Worm (Caenorhabditis elegans) whole organism, young adult: Measurements from ENCODE around the gene Y7A9A.1.

Experiments
- C06A6.2 ChIP-seq: fragments of 200-800 bp; sonication (Bioruptor generic); conservative IDR thresholded peaks from 2 replicates; pipeline ENCODE4 v1.3.6; 2022; ENCODE audit warnings: missing genetic modification characterization, missing compliant biosample characterization
- D2030.7 ChIP-seq: fragments of 200-800 bp; sonication (Bioruptor generic); IDR thresholded peaks from 2 replicates; pipeline ENCODE4 v1.3.6; 2022; ENCODE audit warnings: missing genetic modification reagents, missing genetic modification characterization, missing compliant biosample characterization
- F52B5.7 ChIP-seq: sonication (generic microtip); optimal IDR thresholded peaks from 2 replicates; lab custom pipeline; 2016; ENCODE audit warnings: mild to moderate bottlenecking, missing genetic modification characterization, missing compliant biosample characterization
- K12H6.12 ChIP-seq: fragments of 200-800 bp; sonication (Bioruptor generic); optimal IDR thresholded peaks from 2 replicates; lab custom pipeline; 2018; ENCODE audit warnings: mild to moderate bottlenecking, missing genetic modification characterization, missing compliant biosample characterization
- T26A5.8 ChIP-seq: sonication (generic microtip); optimal IDR thresholded peaks from 2 replicates; lab custom pipeline; 2016; ENCODE audit warnings: missing genetic modification characterization, missing compliant biosample characterization
- Y53F4B.3 ChIP-seq: fragments of 200-800 bp; sonication (Bioruptor generic); IDR thresholded peaks from 2 replicates; pipeline ENCODE4 v1.3.6; 2022; ENCODE audit warnings: missing genetic modification reagents, missing genetic modification characterization, missing compliant biosample characterization
- Y53G8AR.9 ChIP-seq: fragments of 200-800 bp; sonication (Bioruptor generic); conservative IDR thresholded peaks from 2 replicates; pipeline ENCODE4 v1.3.6; 2022; ENCODE audit warnings: missing genetic modification reagents, missing genetic modification characterization, missing compliant biosample characterization
- Y79H2A.3 ChIP-seq: fragments of 200-800 bp; sonication (Bioruptor generic); conservative IDR thresholded peaks from 2 replicates; pipeline ENCODE4 v1.3.6; 2022; ENCODE audit warnings: missing genetic modification reagents, missing genetic modification characterization, missing compliant biosample characterization
- Y95B8A.8 ChIP-seq: fragments of 200-800 bp; sonication (Bioruptor generic); IDR thresholded peaks from 2 replicates; pipeline ENCODE4 v1.3.6; 2022; ENCODE audit warnings: missing genetic modification reagents, missing genetic modification characterization, missing compliant biosample characterization
- atf-7 ChIP-seq: sonication (generic microtip); optimal IDR thresholded peaks from 2 replicates; lab custom pipeline; 2017; ENCODE audit warnings: mild to moderate bottlenecking, missing genetic modification characterization, missing compliant biosample characterization
- bed-2 ChIP-seq: fragments of 200-800 bp; sonication (Bioruptor generic); IDR thresholded peaks from 2 replicates; pipeline ENCODE4 v1.3.6; 2022; ENCODE audit warnings: missing genetic modification reagents, missing genetic modification characterization, missing compliant biosample characterization
- cebp-2 ChIP-seq: fragments of 200-800 bp; sonication (Bioruptor generic); IDR thresholded peaks from 2 replicates; pipeline ENCODE4 v1.3.6; 2022; ENCODE audit warnings: missing genetic modification characterization, missing compliant biosample characterization
- ceh-58 ChIP-seq: fragments of 200-800 bp; sonication (Bioruptor generic); IDR thresholded peaks from 2 replicates; pipeline ENCODE4 v1.3.6; 2022; ENCODE audit warnings: missing genetic modification characterization, missing compliant biosample characterization
- chd-7 ChIP-seq: sonication (generic microtip); optimal IDR thresholded peaks from 2 replicates; lab custom pipeline; 2016; ENCODE audit warnings: mild to moderate bottlenecking, missing genetic modification characterization, moderate library complexity, missing compliant biosample characterization
- die-1 ChIP-seq: sonication (generic microtip); optimal IDR thresholded peaks from 2 replicates; lab custom pipeline; 2016; ENCODE audit warnings: missing genotype, mild to moderate bottlenecking, missing genetic modification characterization, missing compliant biosample characterization
- dox-1 ChIP-seq: fragments of 200-800 bp; sonication (Bioruptor generic); IDR thresholded peaks from 2 replicates; pipeline ENCODE4 v1.3.6; 2022; ENCODE audit warnings: missing genetic modification reagents, missing genetic modification characterization, missing compliant biosample characterization
- ekl-4 ChIP-seq: fragments of 200-800 bp; sonication (Bioruptor generic); IDR thresholded peaks from 2 replicates; pipeline ENCODE4 v1.3.6; 2022; ENCODE audit warnings: missing genetic modification reagents, missing genetic modification characterization, missing compliant biosample characterization
- ets-4 ChIP-seq: fragments of 200-800 bp; sonication (Bioruptor generic); optimal IDR thresholded peaks from 2 replicates; lab custom pipeline; 2018; ENCODE audit warnings: mild to moderate bottlenecking, missing genetic modification characterization, missing compliant biosample characterization
- fkh-3 ChIP-seq: sonication (generic microtip); optimal IDR thresholded peaks from 2 replicates; lab custom pipeline; 2016; ENCODE audit warnings: mild to moderate bottlenecking, missing genetic modification characterization, missing compliant biosample characterization
- gei-17 ChIP-seq: fragments of 200-800 bp; sonication (Bioruptor generic); optimal IDR thresholded peaks from 2 replicates; lab custom pipeline; 2018; ENCODE audit warnings: mild to moderate bottlenecking, missing genetic modification characterization, missing compliant biosample characterization
- lag-1 ChIP-seq: fragments of 200-800 bp; sonication (Bioruptor generic); IDR thresholded peaks from 2 replicates; pipeline ENCODE4 v1.3.6; 2022; ENCODE audit warnings: missing genetic modification reagents, missing genetic modification characterization, missing compliant biosample characterization
- lir-1 ChIP-seq: fragments of 200-800 bp; sonication (Bioruptor generic); conservative IDR thresholded peaks from 2 replicates; pipeline ENCODE4 v1.3.6; 2022; ENCODE audit warnings: missing genetic modification reagents, missing genetic modification characterization, missing compliant biosample characterization
- lsl-1 ChIP-seq: fragments of 200-800 bp; sonication (Bioruptor generic); optimal IDR thresholded peaks from 2 replicates; lab custom pipeline; 2018; ENCODE audit warnings: mild to moderate bottlenecking, missing genetic modification characterization, moderate library complexity, missing compliant biosample characterization
- madf-3 ChIP-seq: fragments of 200-800 bp; sonication (Bioruptor generic); IDR thresholded peaks from 2 replicates; pipeline ENCODE4 v1.3.6; 2022; ENCODE audit warnings: missing genetic modification reagents, missing genetic modification characterization, missing compliant biosample characterization
- mcd-1 ChIP-seq: fragments of 200-800 bp; sonication (Bioruptor generic); IDR thresholded peaks from 2 replicates; pipeline ENCODE4 v1.3.6; 2022; ENCODE audit warnings: missing genetic modification reagents, missing genetic modification characterization, missing compliant biosample characterization
- mel-28 ChIP-seq: sonication (generic microtip); optimal IDR thresholded peaks from 2 replicates; lab custom pipeline; 2016; ENCODE audit warnings: borderline replicate concordance, mild to moderate bottlenecking, missing genetic modification characterization, missing compliant biosample characterization
- nfya-2 ChIP-seq: fragments of 200-800 bp; sonication (Bioruptor generic); IDR thresholded peaks from 2 replicates; pipeline ENCODE4 v1.3.6; 2022; ENCODE audit warnings: missing genetic modification reagents, missing genetic modification characterization, missing compliant biosample characterization
- nfyb-1 ChIP-seq: fragments of 200-800 bp; sonication (Bioruptor generic); IDR thresholded peaks from 2 replicates; pipeline ENCODE4 v1.3.6; 2022; ENCODE audit warnings: missing genetic modification reagents, missing genetic modification characterization, missing compliant biosample characterization
- nhr-120 ChIP-seq: fragments of 200-800 bp; sonication (Bioruptor generic); IDR thresholded peaks from 2 replicates; pipeline ENCODE4 v1.3.6; 2022; ENCODE audit warnings: missing genetic modification characterization, missing compliant biosample characterization
- nhr-80 ChIP-seq: sonication (generic microtip); optimal IDR thresholded peaks from 2 replicates; lab custom pipeline; 2016; ENCODE audit warnings: missing genetic modification characterization, missing compliant biosample characterization
- nhr-90 ChIP-seq: sonication (generic microtip); optimal IDR thresholded peaks from 2 replicates; lab custom pipeline; 2016; ENCODE audit warnings: missing genotype, mild to moderate bottlenecking, missing genetic modification characterization, missing compliant biosample characterization
- rcor-1 ChIP-seq: fragments of 200-800 bp; sonication (Bioruptor generic); IDR thresholded peaks from 2 replicates; pipeline ENCODE4 v1.3.6; 2022; ENCODE audit warnings: missing genetic modification reagents, missing genetic modification characterization, missing compliant biosample characterization
- repo-1 ChIP-seq: sonication (generic microtip); optimal IDR thresholded peaks from 2 replicates; lab custom pipeline; 2017; ENCODE audit warnings: mild to moderate bottlenecking, missing genetic modification characterization, missing compliant biosample characterization
- sdz-38 ChIP-seq: sonication (generic microtip); optimal IDR thresholded peaks from 2 replicates; lab custom pipeline; 2016; ENCODE audit warnings: missing genotype, missing genetic modification characterization, missing compliant biosample characterization
- snpc-1.3 ChIP-seq: sonication (generic microtip); optimal IDR thresholded peaks from 2 replicates; lab custom pipeline; 2017; ENCODE audit warnings: missing genetic modification characterization, mild to moderate bottlenecking, missing compliant biosample characterization, antibody characterized with exemption, moderate library complexity, missing genotype, missing genetic modification reagents; ENCODE audit not compliant: insufficient read depth
- snpc-4 ChIP-seq, 5 experiments: fragments of 150-350 bp in 1 of 5; sonication (generic microtip) in 4 of 5; optimal IDR thresholded peaks; 2 replicates each; lab custom pipeline; 2014 to 2018; ENCODE audit warnings: missing genetic modification characterization in 5 of 5, missing biosample characterization in 3 of 5, antibody characterized with exemption in 2 of 5, mild to moderate bottlenecking in 2 of 5, missing compliant biosample characterization in 2 of 5, missing genotype in 2 of 5, moderate library complexity in 2 of 5, missing genetic modification reagents in 1 of 5
- somi-1 ChIP-seq: fragments of 200-800 bp; sonication (Bioruptor generic); optimal IDR thresholded peaks from 2 replicates; lab custom pipeline; 2018; ENCODE audit warnings: mild to moderate bottlenecking, missing genetic modification characterization, missing compliant biosample characterization
- tbx-9 ChIP-seq: sonication (generic microtip); optimal IDR thresholded peaks from 2 replicates; lab custom pipeline; 2016; ENCODE audit warnings: borderline replicate concordance, missing genetic modification characterization, inconsistent platforms, missing compliant biosample characterization
- tlf-1 ChIP-seq: fragments of 200-800 bp; sonication (Bioruptor generic); optimal IDR thresholded peaks from 2 replicates; lab custom pipeline; 2018; ENCODE audit warnings: mild to moderate bottlenecking, missing genetic modification characterization, missing compliant biosample characterization
- unc-62 ChIP-seq: fragments of 150-350 bp; optimal IDR thresholded peaks from 2 replicates; lab custom pipeline; 2014; ENCODE audit warnings: missing biosample characterization, missing genetic modification reagents, missing genetic modification characterization
- zfh-2 ChIP-seq: fragments of 200-800 bp; sonication (Bioruptor generic); conservative IDR thresholded peaks from 2 replicates; pipeline ENCODE4 v1.3.6; 2022; ENCODE audit warnings: missing genetic modification reagents, missing genetic modification characterization, missing compliant biosample characterization
- zim-3 ChIP-seq: sonication (generic microtip); optimal IDR thresholded peaks from 2 replicates; lab custom pipeline; 2017; ENCODE audit warnings: mild to moderate bottlenecking, missing genetic modification characterization, moderate library complexity, missing compliant biosample characterization
- ztf-18 ChIP-seq: sonication (generic microtip); optimal IDR thresholded peaks from 2 replicates; lab custom pipeline; 2016; ENCODE audit warnings: missing genotype, mild to moderate bottlenecking, missing genetic modification characterization, missing compliant biosample characterization
- ztf-25 ChIP-seq: fragments of 200-800 bp; sonication (Bioruptor generic); IDR thresholded peaks from 2 replicates; pipeline ENCODE4 v1.3.6; 2022; ENCODE audit warnings: missing genetic modification reagents, missing genetic modification characterization, missing compliant biosample characterization
- ztf-26 ChIP-seq: sonication (generic microtip); optimal IDR thresholded peaks from 2 replicates; lab custom pipeline; 2017; ENCODE audit warnings: missing genetic modification characterization, missing compliant biosample characterization

Gene Y7A9A.1

ce11 chrIV:16167941-16168340 lies 28.9 kb upstream of the Y7A9A.1 start:
- TF ChIP-seq K12H6.12 (tag; lab: Kevin White, UChicago) (no peak), ztf-26 (peak; percentile 55), Y95B8A.8 (GFP tag; lab: Robert Waterston, UW) (0 out of 2 replicates have a peak, but pooled peaks have one; percentile 25), mcd-1 (GFP tag; lab: Robert Waterston, UW) (0 out of 2 replicates have a peak, but pooled peaks have one; percentile 14), atf-7 (tag; lab: Kevin White, UChicago) (peak; percentile 71), zfh-2 (GFP tag; lab: Robert Waterston, UW) (peak; percentile 49; the same call in 1 of the 2 replicates), chd-7 (peak; percentile 44), C06A6.2 (GFP tag; lab: Robert Waterston, UW) (no peak; the same call in 1 of the 2 replicates), tlf-1 (no peak), zim-3 (peak; percentile 27), madf-3 (GFP tag; lab: Robert Waterston, UW) (0 out of 2 replicates have a peak, but pooled peaks have one; percentile 1), cebp-2 (0 out of 2 replicates have a peak, but pooled peaks have one; percentile 61), tbx-9 (tag; lab: Kevin White, UChicago) (no peak), die-1 (tag; lab: Kevin White, UChicago) (no peak), F52B5.7 (tag; lab: Kevin White, UChicago) (peak; percentile 4), nfyb-1 (GFP tag; lab: Robert Waterston, UW) (peak; percentile 70; the same call in 1 of the 2 replicates)

- no peak for TF ChIP-seq ztf-25
- TF ChIP-seq sdz-38 (tag; lab: Kevin White, UChicago), result no peak
- TF ChIP-seq K12H6.12 (tag; lab: Kevin White, UChicago), result peak; percentile 1
- TF ChIP-seq ekl-4 (GFP tag; lab: Robert Waterston, UW), result no peak
- TF ChIP-seq dox-1 (GFP tag; lab: Robert Waterston, UW), result 0 out of 2 replicates have a peak, but pooled peaks have one; percentile 15
- TF ChIP-seq repo-1, result peak; percentile 72
- 0 out of 2 replicates have a peak, but pooled peaks have one; percentile 52 for TF ChIP-seq nfyb-1 (GFP tag; lab: Robert Waterston, UW)
- no peak for TF ChIP-seq atf-7 (tag; lab: Kevin White, UChicago)
- TF ChIP-seq lir-1, result no peak
- TF ChIP-seq nhr-90 (tag; lab: Kevin White, UChicago), result no peak
- TF ChIP-seq ztf-18, result no peak
- TF ChIP-seq fkh-3 (tag; lab: Kevin White, UChicago), result no peak
- TF ChIP-seq nhr-120 (GFP tag; lab: Robert Waterston, UW), result no peak
- no peak for TF ChIP-seq snpc-4 (GFP tag; optimal IDR thresholded peaks at IDR 0.05; lab: Kevin White, UChicago)
- peak in 2 of 4 experiments; percentile 28 to 78 for TF ChIP-seq snpc-4 (tag; optimal IDR thresholded peaks at IDR 0.05; lab: Kevin White, UChicago)
- peak; percentile 73 for TF ChIP-seq zfh-2 (GFP tag; lab: Robert Waterston, UW)
- no peak for TF ChIP-seq bed-2 (GFP tag; lab: Robert Waterston, UW)
- no peak for TF ChIP-seq nhr-80
- no peak for TF ChIP-seq snpc-1.3 (tag; lab: Kevin White, UChicago)
- TF ChIP-seq somi-1 (GFP tag; lab: Kevin White, UChicago), result no peak
- no peak for TF ChIP-seq lsl-1 (GFP tag; lab: Kevin White, UChicago)
- TF ChIP-seq ets-4, result no peak
- TF ChIP-seq unc-62 (GFP tag; lab: Kevin White, UChicago), result no peak
- TF ChIP-seq lag-1, result no peak
- TF ChIP-seq Y53G8AR.9 (GFP tag; lab: Robert Waterston, UW), result no peak
- peak; percentile 11 for TF ChIP-seq gei-17 (GFP tag; lab: Kevin White, UChicago)
- TF ChIP-seq mel-28 (tag; lab: Kevin White, UChicago), result no peak
- TF ChIP-seq Y95B8A.8 (GFP tag; lab: Robert Waterston, UW), result no peak
- TF ChIP-seq mcd-1 (GFP tag; lab: Robert Waterston, UW), result peak; percentile 41; the same call in 1 of the 2 replicates
- no peak for TF ChIP-seq rcor-1 (GFP tag; lab: Robert Waterston, UW)
- TF ChIP-seq Y79H2A.3 (GFP tag; lab: Robert Waterston, UW), result no peak
- TF ChIP-seq Y53F4B.3 (GFP tag; lab: Robert Waterston, UW), result no peak
- TF ChIP-seq nfya-2 (GFP tag; lab: Robert Waterston, UW), result no peak
- no peak for TF ChIP-seq ceh-58 (GFP tag; lab: Robert Waterston, UW)
- TF ChIP-seq D2030.7 (GFP tag; lab: Robert Waterston, UW), result no peak
- TF ChIP-seq T26A5.8 (tag; lab: Kevin White, UChicago), result no peak
Observed at ce11 chrIV:16168702-16169440, 27.9 kb upstream of the Y7A9A.1 start.
